Worm (Caenorhabditis elegans) whole organism, early embryonic: ENCODE data around the gene eat-17.

Experiments
- B0310.2 ChIP-seq: sonication (generic microtip); optimal IDR thresholded peaks from 2 replicates; lab custom pipeline; 2016; ENCODE audit warnings: mild to moderate bottlenecking, missing genetic modification characterization, missing compliant biosample characterization
- tbx-11 ChIP-seq: fragments of 200-800 bp; sonication (Bioruptor generic); IDR thresholded peaks from 2 replicates; pipeline ENCODE4 v1.3.6; 2022; ENCODE audit warnings: missing genetic modification characterization, missing compliant biosample characterization

ce11 chrX:16451124-16451523, 34.5 kb upstream of the eat-17 start:
- TF ChIP-seq tbx-11 (GFP tag; lab: Robert Waterston, UW), result no peak
- TF ChIP-seq B0310.2 (tag; lab: Kevin White, UChicago), result no peak
